Fruit fly (Drosophila melanogaster) whole organism, embryonic: Measurements from ENCODE around the gene CG6654.
A peak's percentile ranks its signal among the peaks of the same experiment; 100 is the strongest.

Experiments used
- Awh ChIP-seq: fragments of 200-800 bp; sonication (Bioruptor generic); IDR thresholded peaks from 2 replicates; pipeline ENCODE4, ENCODE4 v1.3.6; 2022; ENCODE audit warnings: missing biosample characterization, missing genetic modification characterization
- B-H2 ChIP-seq: fragments of 200-800 bp; sonication (Bioruptor generic); optimal IDR thresholded peaks from 2 replicates; lab custom pipeline; 2018; ENCODE audit warnings: missing biosample characterization, mild to moderate bottlenecking, missing genetic modification characterization
- BtbVII ChIP-seq: fragments of 200-800 bp; sonication (Bioruptor generic); optimal IDR thresholded peaks from 3 replicates; lab custom pipeline; 2017; ENCODE audit warnings: missing biosample characterization, mild to moderate bottlenecking, missing genetic modification characterization
- CG10543 ChIP-seq: fragments of 200-800 bp; sonication (Bioruptor generic); optimal IDR thresholded peaks from 3 replicates; lab custom pipeline; 2017; ENCODE audit warnings: missing biosample characterization, mild to moderate bottlenecking, missing genetic modification characterization, moderate library complexity
- CG1233 ChIP-seq: fragments of 200-800 bp; sonication (Bioruptor generic); optimal IDR thresholded peaks from 4 replicates; lab custom pipeline; 2018; ENCODE audit warnings: missing biosample characterization, mild to moderate bottlenecking, missing genetic modification characterization
- CG13296 ChIP-seq: fragments of 200-800 bp; sonication (Bioruptor generic); optimal IDR thresholded peaks from 3 replicates; lab custom pipeline; 2018; ENCODE audit warnings: missing biosample characterization, mild to moderate bottlenecking, missing genetic modification characterization
- CG13624 ChIP-seq: fragments of 200-800 bp; sonication (Bioruptor generic); optimal IDR thresholded peaks from 2 replicates; lab custom pipeline; 2016; ENCODE audit warnings: missing biosample characterization, missing genetic modification characterization
- CG13894 ChIP-seq: fragments of 200-800 bp; sonication (Bioruptor generic); optimal IDR thresholded peaks from 3 replicates; lab custom pipeline; 2018; ENCODE audit warnings: missing biosample characterization, mild to moderate bottlenecking, missing genetic modification characterization, moderate library complexity
- CG14710 ChIP-seq: fragments of 200-800 bp; sonication (Bioruptor generic); optimal IDR thresholded peaks from 3 replicates; lab custom pipeline; 2019; ENCODE audit warnings: missing biosample characterization, mild to moderate bottlenecking, missing genetic modification characterization, moderate library complexity
- CG15514 ChIP-seq: fragments of 200-800 bp; sonication (Bioruptor generic); optimal IDR thresholded peaks from 3 replicates; lab custom pipeline; 2017; ENCODE audit warnings: missing biosample characterization, missing genetic modification characterization, mild to moderate bottlenecking, moderate library complexity, missing genetic modification reagents
- CG18599 ChIP-seq: fragments of 200-800 bp; sonication (Bioruptor generic); optimal IDR thresholded peaks from 3 replicates; lab custom pipeline; 2017; ENCODE audit warnings: missing biosample characterization, missing genetic modification characterization, mild to moderate bottlenecking, moderate library complexity, missing genetic modification reagents
- CG2678 ChIP-seq: fragments of 200-800 bp; sonication (Bioruptor generic); optimal IDR thresholded peaks from 3 replicates; lab custom pipeline; 2019; ENCODE audit warnings: missing biosample characterization, mild to moderate bottlenecking, missing genetic modification characterization, moderate library complexity
- CG31388 ChIP-seq: fragments of 200-800 bp; sonication (Bioruptor generic); optimal IDR thresholded peaks from 2 replicates; lab custom pipeline; 2016; ENCODE audit warnings: missing biosample characterization, missing genetic modification characterization
- CG33213 ChIP-seq: fragments of 200-800 bp; sonication (Bioruptor generic); optimal IDR thresholded peaks from 3 replicates; lab custom pipeline; 2016; ENCODE audit warnings: missing biosample characterization, missing genetic modification characterization
- CG4282 ChIP-seq: fragments of 200-800 bp; sonication (Bioruptor generic); optimal IDR thresholded peaks from 2 replicates; lab custom pipeline; 2016; ENCODE audit warnings: missing biosample characterization, missing genetic modification characterization
- CG4328 ChIP-seq: fragments of 200-800 bp; sonication (Bioruptor generic); optimal IDR thresholded peaks from 3 replicates; lab custom pipeline; 2017; ENCODE audit warnings: missing biosample characterization, missing genetic modification reagents, missing genetic modification characterization
- CG4424 ChIP-seq: fragments of 200-800 bp; sonication (Bioruptor generic); optimal IDR thresholded peaks from 3 replicates; lab custom pipeline; 2016; ENCODE audit warnings: missing biosample characterization, missing genetic modification characterization
- CG6765 ChIP-seq: fragments of 200-800 bp; sonication (Bioruptor generic); optimal IDR thresholded peaks from 3 replicates; lab custom pipeline; 2017; ENCODE audit warnings: missing biosample characterization, mild to moderate bottlenecking, missing genetic modification characterization
- CG7963 ChIP-seq: fragments of 200-800 bp; sonication (Bioruptor generic); IDR thresholded peaks from 3 replicates; pipeline ENCODE4 v1.3.6; 2022; ENCODE audit warnings: missing biosample characterization, missing genetic modification characterization; ENCODE audit not compliant: partially characterized antibody
- CG7987 ChIP-seq: fragments of 200-800 bp; sonication (Bioruptor generic); optimal IDR thresholded peaks from 2 replicates; lab custom pipeline; 2018; ENCODE audit warnings: missing biosample characterization, mild to moderate bottlenecking, missing genetic modification characterization, moderate library complexity
- D ChIP-seq, 2 experiments: fragments of 200-800 bp in 1 of 2; fragments of >200 bp in 1 of 2; sonication (Bioruptor generic) in 1 of 2; optimal IDR thresholded peaks; 2 replicates in 1 of 2; 3 replicates in 1 of 2; lab custom pipeline; 2017; ENCODE audit warnings: mild to moderate bottlenecking in 1 of 2, missing biosample characterization in 1 of 2, missing genetic modification characterization in 1 of 2, missing genetic modification reagents in 1 of 2
- GATAe ChIP-seq: fragments of 200-800 bp; sonication (Bioruptor generic); conservative IDR thresholded peaks from 2 replicates; pipeline ENCODE4 v1.3.6; 2022; ENCODE audit warnings: missing biosample characterization, missing genetic modification characterization
- Gsc ChIP-seq: fragments of 200-800 bp; sonication (Bioruptor generic); IDR thresholded peaks from 2 replicates; pipeline ENCODE4 v1.3.6; 2022; ENCODE audit warnings: missing biosample characterization, missing genetic modification characterization
- Kr ChIP-seq: fragments of 200-800 bp; sonication (Bioruptor generic); optimal IDR thresholded peaks from 2 replicates; lab custom pipeline; 2017; ENCODE audit warnings: missing biosample characterization, mild to moderate bottlenecking, missing genetic modification characterization
- Lhr ChIP-seq: fragments of 200-800 bp; sonication (Bioruptor generic); optimal IDR thresholded peaks from 3 replicates; lab custom pipeline; 2017; ENCODE audit warnings: mild to moderate bottlenecking, missing biosample characterization, missing genetic modification reagents, missing genetic modification characterization
- Med ChIP-seq: fragments of 200-800 bp; sonication (Bioruptor generic); peaks from one replicate; lab custom pipeline; 2016; ENCODE audit warnings: missing biosample characterization, missing genetic modification characterization, mild to moderate bottlenecking, inconsistent platforms, moderate library complexity
- Pdp1 ChIP-seq, 2 experiments: fragments of 200-800 bp; sonication (Bioruptor generic); optimal IDR thresholded peaks; 3 replicates each; lab custom pipeline; 2016; ENCODE audit warnings: missing biosample characterization in 2 of 2, missing genetic modification characterization in 2 of 2, mild to moderate bottlenecking in 1 of 2, moderate library complexity in 1 of 2
- Rfx ChIP-seq: fragments of 200-800 bp; sonication (Bioruptor generic); IDR thresholded peaks from 2 replicates; pipeline ENCODE4 v1.3.6; 2022; ENCODE audit warnings: missing biosample characterization, missing genetic modification characterization
- Scr ChIP-seq: fragments of 200-800 bp; sonication (Bioruptor generic); IDR thresholded peaks from 2 replicates; pipeline ENCODE4 v1.3.6; 2022; ENCODE audit warnings: missing biosample characterization, missing genetic modification characterization; ENCODE audit not compliant: partially characterized antibody
- Sox100B ChIP-seq: fragments of 200-800 bp; sonication (Bioruptor generic); optimal IDR thresholded peaks from 3 replicates; lab custom pipeline; 2018; ENCODE audit warnings: missing biosample characterization, mild to moderate bottlenecking, missing genetic modification characterization
- Sox102F ChIP-seq: fragments of 200-800 bp; sonication (Bioruptor generic); optimal IDR thresholded peaks from 2 replicates; lab custom pipeline; 2018; ENCODE audit warnings: missing biosample characterization, mild to moderate bottlenecking, missing genetic modification characterization, moderate library complexity
- Taf1 ChIP-seq: fragments of 200-800 bp; sonication (Bioruptor generic); IDR thresholded peaks from 2 replicates; pipeline ENCODE4 v1.3.6; 2022; ENCODE audit warnings: missing biosample characterization, missing genetic modification characterization
- Xbp1 ChIP-seq: fragments of 200-800 bp; sonication (Bioruptor generic); optimal IDR thresholded peaks from 3 replicates; lab custom pipeline; 2016; ENCODE audit warnings: missing biosample characterization, mild to moderate bottlenecking, missing genetic modification characterization
- ash1 ChIP-seq: fragments of 200-800 bp; sonication (Bioruptor generic); optimal IDR thresholded peaks from 2 replicates; lab custom pipeline; 2018; ENCODE audit warnings: missing biosample characterization, mild to moderate bottlenecking, missing genetic modification characterization
- ci ChIP-seq: fragments of 200-800 bp; sonication (Bioruptor generic); IDR thresholded peaks from 3 replicates; pipeline ENCODE4 v1.3.6; 2022; ENCODE audit warnings: missing biosample characterization, missing genetic modification characterization
- cwo ChIP-seq: fragments of 200-800 bp; sonication (Bioruptor generic); optimal IDR thresholded peaks from 3 replicates; lab custom pipeline; 2017; ENCODE audit warnings: missing biosample characterization, missing genetic modification characterization, mild to moderate bottlenecking, moderate library complexity, missing genetic modification reagents
- ems ChIP-seq: fragments of 200-800 bp; sonication (Bioruptor generic); optimal IDR thresholded peaks from 3 replicates; lab custom pipeline; 2016; ENCODE audit warnings: missing biosample characterization, missing genetic modification characterization
- en ChIP-seq: fragments of 200-800 bp; sonication (Bioruptor generic); optimal IDR thresholded peaks from 2 replicates; lab custom pipeline; 2016; ENCODE audit warnings: missing biosample characterization, missing genetic modification characterization
- ind ChIP-seq: fragments of 200-800 bp; sonication (Bioruptor generic); optimal IDR thresholded peaks from 3 replicates; lab custom pipeline; 2016; ENCODE audit warnings: missing biosample characterization, missing genetic modification characterization
- inv ChIP-seq: fragments of 200-800 bp; sonication (Bioruptor generic); IDR thresholded peaks from 2 replicates; pipeline ENCODE4 v1.3.6; 2022; ENCODE audit warnings: missing biosample characterization, missing genetic modification characterization; ENCODE audit not compliant: partially characterized antibody
- mirr ChIP-seq: fragments of 200-800 bp; sonication (Bioruptor generic); optimal IDR thresholded peaks from 3 replicates; lab custom pipeline; 2018; ENCODE audit warnings: missing biosample characterization, mild to moderate bottlenecking, missing genetic modification characterization
- p53 ChIP-seq: fragments of 200-800 bp; sonication (Bioruptor generic); optimal IDR thresholded peaks from 2 replicates; lab custom pipeline; 2016; ENCODE audit warnings: missing biosample characterization, missing genetic modification characterization
- sc ChIP-seq, 3 experiments: fragments of >200 bp in 2 of 3; fragments of 200-800 bp in 1 of 3; sonication (Bioruptor generic) in 1 of 3; optimal IDR thresholded peaks; 2 replicates in 2 of 3; 3 replicates in 1 of 3; lab custom pipeline; 2017; ENCODE audit warnings: mild to moderate bottlenecking in 1 of 3, missing biosample characterization in 1 of 3, missing genetic modification characterization in 1 of 3, missing genetic modification reagents in 1 of 3
- sens-2 ChIP-seq: fragments of 200-800 bp; sonication (Bioruptor generic); IDR thresholded peaks from 2 replicates; pipeline ENCODE4 v1.3.6; 2022; ENCODE audit warnings: missing biosample characterization, missing genetic modification characterization
- stwl ChIP-seq: fragments of 200-800 bp; sonication (Bioruptor generic); optimal IDR thresholded peaks from 3 replicates; lab custom pipeline; 2018; ENCODE audit warnings: missing biosample characterization, mild to moderate bottlenecking, missing genetic modification characterization, moderate library complexity
- sug ChIP-seq: fragments of 200-800 bp; optimal IDR thresholded peaks from 2 replicates; lab custom pipeline; 2019; ENCODE audit warnings: missing biosample characterization, mild to moderate bottlenecking, missing genetic modification characterization, moderate library complexity
- tll ChIP-seq, 2 experiments: fragments of 200-800 bp in 1 of 2; fragments of >200 bp in 1 of 2; sonication (Bioruptor generic) in 1 of 2; optimal IDR thresholded peaks; 2 replicates each; lab custom pipeline; 2017 to 2019; ENCODE audit warnings: missing biosample characterization in 2 of 2, missing genetic modification characterization in 2 of 2, mild to moderate bottlenecking in 1 of 2, moderate library complexity in 1 of 2
- vnd ChIP-seq: fragments of 200-800 bp; sonication (Bioruptor generic); IDR thresholded peaks from 3 replicates; pipeline ENCODE4 v1.3.6; 2022; ENCODE audit warnings: missing biosample characterization, missing genetic modification characterization; ENCODE audit not compliant: partially characterized antibody
- wor ChIP-seq: fragments of 200-800 bp; sonication (Bioruptor generic); IDR thresholded peaks from 2 replicates; pipeline ENCODE4 v1.3.6; 2022; ENCODE audit warnings: missing biosample characterization, missing genetic modification characterization

CG6654 gene

dm6 chr3R:15197373-15197772 lies 16.1 kb downstream of the CG6654 start:
- no peak for TF ChIP-seq CG31388 (GFP tag; lab: Kevin White, UChicago)
- TF ChIP-seq CG15514 (GFP tag; lab: Kevin White, UChicago) = no peak
- no peak for TF ChIP-seq sc (optimal IDR thresholded peaks at IDR 0.05; lab: Kevin White, UChicago)
- TF ChIP-seq sc (GFP tag; optimal IDR thresholded peaks at IDR 0.05; lab: Kevin White, UChicago) = no peak
- TF ChIP-seq CG10543 (GFP tag; lab: Kevin White, UChicago) = peak; percentile 39
- TF ChIP-seq ci (GFP tag; lab: Robert Waterston, UW) = no peak
- TF ChIP-seq Med = peak; percentile 10
- TF ChIP-seq CG33213 (GFP tag; lab: Kevin White, UChicago) = no peak
- peak; percentile 26 for TF ChIP-seq mirr (GFP tag; lab: Kevin White, UChicago)
- TF ChIP-seq ems (GFP tag; lab: Kevin White, UChicago) = no peak
- TF ChIP-seq ash1 = no peak
- no peak for TF ChIP-seq GATAe (GFP tag; lab: Robert Waterston, UW)
- TF ChIP-seq CG1233 = no peak
- no peak for TF ChIP-seq BtbVII (GFP tag; lab: Kevin White, UChicago)
- TF ChIP-seq cwo (GFP tag; lab: Kevin White, UChicago) = no peak
- TF ChIP-seq en (GFP tag; lab: Kevin White, UChicago) = no peak
- no peak for TF ChIP-seq wor (GFP tag; lab: Robert Waterston, UW)
- no peak for TF ChIP-seq CG4424 (GFP tag; lab: Kevin White, UChicago)
- no peak for TF ChIP-seq Lhr (GFP tag; lab: Kevin White, UChicago)
- TF ChIP-seq Scr (GFP tag; lab: Robert Waterston, UW) = no peak
- TF ChIP-seq CG4328 (GFP tag; lab: Kevin White, UChicago) = no peak
- TF ChIP-seq Gsc (GFP tag; lab: Robert Waterston, UW) = no peak
- TF ChIP-seq stwl (tag; lab: Kevin White, UChicago) = no peak
- no peak for TF ChIP-seq Rfx
- no peak for TF ChIP-seq Sox100B
- no peak for TF ChIP-seq D (optimal IDR thresholded peaks at IDR 0.05; lab: Kevin White, UChicago)
- TF ChIP-seq D (GFP tag; optimal IDR thresholded peaks at IDR 0.05; lab: Kevin White, UChicago) = no peak
- no peak for TF ChIP-seq Kr (GFP tag; lab: Kevin White, UChicago)
- TF ChIP-seq Xbp1 = no peak
- TF ChIP-seq Sox102F (GFP tag; lab: Kevin White, UChicago) = no peak
- TF ChIP-seq tll (GFP tag; optimal IDR thresholded peaks at IDR 0.05; lab: Kevin White, UChicago) = no peak
- peak; percentile 6 for TF ChIP-seq CG7987 (GFP tag; lab: Kevin White, UChicago)
- TF ChIP-seq CG7963 = no peak
- TF ChIP-seq vnd (GFP tag; lab: Robert Waterston, UW) = no peak
- peak; percentile 25 for TF ChIP-seq CG13894
- TF ChIP-seq CG18599 (GFP tag; lab: Kevin White, UChicago) = peak; percentile 5
- peak in 1 of 2 experiments; percentile 74 for TF ChIP-seq Pdp1 (GFP tag; optimal IDR thresholded peaks at IDR 0.05; lab: Kevin White, UChicago)
- TF ChIP-seq CG6765 (GFP tag; lab: Kevin White, UChicago) = peak; percentile 1
- TF ChIP-seq CG4282 (GFP tag; lab: Kevin White, UChicago) = no peak
- no peak for TF ChIP-seq p53 (GFP tag; lab: Kevin White, UChicago)
- no peak for TF ChIP-seq Taf1
- no peak for TF ChIP-seq CG13624 (GFP tag; lab: Kevin White, UChicago)
- TF ChIP-seq CG2678 = peak; percentile 2
- TF ChIP-seq Awh (GFP tag; lab: Robert Waterston, UW) = peak; percentile 36; the same call in 1 of the 2 replicates
- TF ChIP-seq sug (tag; lab: Kevin White, UChicago) = peak; percentile 24
- TF ChIP-seq CG13296 (GFP tag; lab: Kevin White, UChicago) = peak; percentile 20
- no peak for TF ChIP-seq inv (GFP tag; lab: Robert Waterston, UW)
- no peak for TF ChIP-seq CG14710 (tag; lab: Kevin White, UChicago)
- no peak for TF ChIP-seq B-H2
- TF ChIP-seq sens-2 (GFP tag; lab: Robert Waterston, UW) = no peak
- no peak for TF ChIP-seq ind (GFP tag; lab: Kevin White, UChicago)
